Fruit fly (Drosophila melanogaster): ENCODE results near the gene comm3.

The comm3 gene

DNA sequence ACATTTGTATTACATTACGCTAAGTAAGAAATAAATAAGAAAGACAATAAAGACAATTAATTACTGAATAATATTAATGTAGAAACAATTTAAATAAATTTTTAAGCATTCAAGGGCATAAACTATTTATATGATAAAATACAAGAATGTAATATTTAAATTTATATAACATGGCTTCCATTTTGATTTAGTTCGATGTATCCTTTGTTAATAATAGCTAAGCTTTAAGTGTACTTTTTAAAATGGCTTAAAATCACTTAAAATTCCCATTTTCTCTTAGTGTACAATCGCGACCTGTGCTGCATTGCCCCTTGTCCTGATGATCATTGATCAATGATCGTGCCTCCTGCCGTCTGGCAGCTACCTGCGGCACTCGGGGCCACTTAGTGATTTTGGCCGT is 22.9 kb upstream of the comm3 start:
- TF ChIP-seq nmo (GFP tag; optimal IDR thresholded peaks at IDR 0.05) = peak; percentile 37
- no peak for TF ChIP-seq caup (GFP tag; optimal IDR thresholded peaks at IDR 0.05; ENCODE audit: severe bottlenecking)
- no peak for TF ChIP-seq peb (GFP tag; IDR thresholded peaks at IDR 0.05)
- TF ChIP-seq CG13296 (GFP tag; optimal IDR thresholded peaks at IDR 0.05) = no peak
- no peak for TF ChIP-seq Dll (GFP tag; IDR thresholded peaks at IDR 0.05; ENCODE audit: partially characterized antibody)
- TF ChIP-seq CG12391 (tag; optimal IDR thresholded peaks at IDR 0.05) = peak; percentile 54
- TF ChIP-seq CG7839 (tag; optimal IDR thresholded peaks at IDR 0.05) = peak; percentile 12
- no peak for TF ChIP-seq CG9609 (GFP tag; optimal IDR thresholded peaks at IDR 0.05)
- no peak for TF ChIP-seq eyg (GFP tag; optimal IDR thresholded peaks at IDR 0.05)
- TF ChIP-seq zf30C (GFP tag; optimal IDR thresholded peaks at IDR 0.05) = peak; percentile 83
- TF ChIP-seq CG18619 (GFP tag; optimal IDR thresholded peaks at IDR 0.05) = no peak
- TF ChIP-seq Hmr (GFP tag; optimal IDR thresholded peaks at IDR 0.05) = no peak
- TF ChIP-seq CG8924 (tag; optimal IDR thresholded peaks at IDR 0.05) = peak; percentile 56
- TF ChIP-seq nom (GFP tag; optimal IDR thresholded peaks at IDR 0.05) = no peak
- TF ChIP-seq CG13775 (GFP tag; optimal IDR thresholded peaks at IDR 0.05) = peak; percentile 35
- no peak for TF ChIP-seq CHES-1-like (GFP tag; optimal IDR thresholded peaks at IDR 0.05)
- peak; percentile 76 for TF ChIP-seq CG10979 (tag; optimal IDR thresholded peaks at IDR 0.05)
- TF ChIP-seq CG4424 (GFP tag; optimal IDR thresholded peaks at IDR 0.05) = peak; percentile 13
- TF ChIP-seq grau (tag; optimal IDR thresholded peaks at IDR 0.05) = peak; percentile 30
- peak; percentile 74 for TF ChIP-seq CG2712 (tag; optimal IDR thresholded peaks at IDR 0.05)
- TF ChIP-seq CG12769 (tag; optimal IDR thresholded peaks at IDR 0.05) = no peak
- no peak for TF ChIP-seq jumu (GFP tag; optimal IDR thresholded peaks at IDR 0.05)
- TF ChIP-seq dmrt99B (tag; optimal IDR thresholded peaks at IDR 0.05) = no peak
- TF ChIP-seq Hr51 (GFP tag; optimal IDR thresholded peaks at IDR 0.05) = no peak
- no peak for TF ChIP-seq org-1 (GFP tag; optimal IDR thresholded peaks at IDR 0.05)
- TF ChIP-seq CG14965 (GFP tag; optimal IDR thresholded peaks at IDR 0.05; ENCODE audit: borderline replicate concordance) = no peak
- TF ChIP-seq hb (GFP tag; IDR thresholded peaks at IDR 0.05; ENCODE audit: partially characterized antibody) = no peak
- TF ChIP-seq sima (GFP tag; optimal IDR thresholded peaks at IDR 0.05) = no peak
- peak; percentile 62 for TF ChIP-seq gem (tag; optimal IDR thresholded peaks at IDR 0.05)
- TF ChIP-seq Taf1 (GFP tag; IDR thresholded peaks at IDR 0.05) = no peak
- no peak for TF ChIP-seq CG32767 (GFP tag; IDR thresholded peaks at IDR 0.05)
- TF ChIP-seq kah (GFP tag; optimal IDR thresholded peaks at IDR 0.05) = no peak
- TF ChIP-seq CG8359 (GFP tag; optimal IDR thresholded peaks at IDR 0.05; ENCODE audit: borderline replicate concordance) = no peak
- no peak for TF ChIP-seq CG12744 (GFP tag; optimal IDR thresholded peaks at IDR 0.05)
- TF ChIP-seq bab2 (GFP tag; optimal IDR thresholded peaks at IDR 0.05) = no peak
- no peak for TF ChIP-seq CG11695 (GFP tag; IDR thresholded peaks at IDR 0.05)
- TF ChIP-seq CG7556 (GFP tag; optimal IDR thresholded peaks at IDR 0.05) = peak; percentile 6
- TF ChIP-seq HmgZ (tag; optimal IDR thresholded peaks at IDR 0.05) = no peak
- no peak for TF ChIP-seq trh (GFP tag; optimal IDR thresholded peaks at IDR 0.05)
- no peak for TF ChIP-seq tna (GFP tag; IDR thresholded peaks at IDR 0.05; ENCODE audit: partially characterized antibody)
- TF ChIP-seq ewg (GFP tag; optimal IDR thresholded peaks at IDR 0.05) = no peak
- no peak for TF ChIP-seq sc (optimal IDR thresholded peaks at IDR 0.05)
- no peak for TF ChIP-seq sc (GFP tag; optimal IDR thresholded peaks at IDR 0.05)
- no peak for TF ChIP-seq CG3847 (GFP tag; IDR thresholded peaks at IDR 0.05)
- no peak for TF ChIP-seq CG17328 (GFP tag; IDR thresholded peaks at IDR 0.05)
- TF ChIP-seq cas (GFP tag; IDR thresholded peaks at IDR 0.05) = no peak
- no peak for TF ChIP-seq CG14860 (GFP tag; IDR thresholded peaks at IDR 0.05; ENCODE audit: partially characterized antibody)
- TF ChIP-seq CG8290 (GFP tag; optimal IDR thresholded peaks at IDR 0.05) = peak; percentile 8
- TF ChIP-seq CG8290 (tag; optimal IDR thresholded peaks at IDR 0.05) = no peak
- no peak for TF ChIP-seq cwo (GFP tag; optimal IDR thresholded peaks at IDR 0.05)
- TF ChIP-seq dmrt11E (tag; optimal IDR thresholded peaks at IDR 0.05) = peak; percentile 86
